Worm (Caenorhabditis elegans) whole organism, early embryonic: ENCODE data around the gene T26H5.8.

ENCODE experiments used
- B0310.2 ChIP-seq: sonication (generic microtip); optimal IDR thresholded peaks from 2 replicates; lab custom pipeline; 2016; ENCODE audit warnings: mild to moderate bottlenecking, missing genetic modification characterization, missing compliant biosample characterization
- F13C5.2 ChIP-seq: sonication (generic microtip); optimal IDR thresholded peaks from 2 replicates; lab custom pipeline; 2017; ENCODE audit warnings: mild to moderate bottlenecking, missing genetic modification characterization, inconsistent platforms, missing compliant biosample characterization
- aly-1 ChIP-seq: sonication (generic microtip); optimal IDR thresholded peaks from 2 replicates; lab custom pipeline; 2016; ENCODE audit warnings: missing genetic modification characterization, missing compliant biosample characterization
- ama-1 ChIP-seq: fragments of 150-350 bp; optimal IDR thresholded peaks from 2 replicates; lab custom pipeline; 2014
- ceh-13 ChIP-seq: fragments of 200-800 bp; sonication (Bioruptor generic); optimal IDR thresholded peaks from 2 replicates; lab custom pipeline; 2018; ENCODE audit warnings: mild to moderate bottlenecking, missing genetic modification characterization, missing compliant biosample characterization
- ceh-36 ChIP-seq: sonication (generic microtip); optimal IDR thresholded peaks from 2 replicates; lab custom pipeline; 2016; ENCODE audit warnings: missing genetic modification characterization, inconsistent platforms, missing compliant biosample characterization
- ets-7 ChIP-seq: sonication (generic microtip); optimal IDR thresholded peaks from 2 replicates; lab custom pipeline; 2016; ENCODE audit warnings: missing genotype, missing genetic modification characterization, missing compliant biosample characterization
- flt-1 ChIP-seq: fragments of 200-800 bp; sonication (Bioruptor generic); IDR thresholded peaks from 2 replicates; pipeline ENCODE4 v1.3.6; 2022; ENCODE audit warnings: missing genetic modification characterization, missing compliant biosample characterization
- hmbx-1 ChIP-seq: sonication (generic microtip); optimal IDR thresholded peaks from 2 replicates; lab custom pipeline; 2016; ENCODE audit warnings: mild to moderate bottlenecking, missing genetic modification characterization, missing compliant biosample characterization
- hmg-4 ChIP-seq: fragments of 200-800 bp; sonication (Bioruptor generic); optimal IDR thresholded peaks from 2 replicates; lab custom pipeline; 2018; ENCODE audit warnings: mild to moderate bottlenecking, missing genetic modification characterization, missing compliant biosample characterization
- hnd-1 ChIP-seq: sonication (generic microtip); optimal IDR thresholded peaks from 2 replicates; lab custom pipeline; 2016; ENCODE audit warnings: missing genetic modification characterization, missing compliant biosample characterization
- pes-1 ChIP-seq: fragments of 200-800 bp; sonication (Bioruptor generic); IDR thresholded peaks from 2 replicates; pipeline ENCODE4 v1.3.6; 2022; ENCODE audit warnings: missing genetic modification reagents, missing genetic modification characterization, missing compliant biosample characterization
- scrt-1 ChIP-seq: fragments of 200-800 bp; sonication (Bioruptor generic); IDR thresholded peaks from 2 replicates; pipeline ENCODE4 v1.3.6; 2022; ENCODE audit warnings: missing genetic modification characterization, missing compliant biosample characterization
- sea-1 ChIP-seq: fragments of 200-800 bp; sonication (Bioruptor generic); conservative IDR thresholded peaks from 2 replicates; pipeline ENCODE4 v1.3.6; 2022; ENCODE audit warnings: missing genetic modification characterization, missing compliant biosample characterization
- tbx-11 ChIP-seq: fragments of 200-800 bp; sonication (Bioruptor generic); IDR thresholded peaks from 2 replicates; pipeline ENCODE4 v1.3.6; 2022; ENCODE audit warnings: missing genetic modification characterization, missing compliant biosample characterization
- tbx-37 ChIP-seq: fragments of 200-800 bp; sonication (Bioruptor generic); conservative IDR thresholded peaks from 2 replicates; pipeline ENCODE4 v1.3.6; 2022; ENCODE audit warnings: missing genetic modification reagents, missing genetic modification characterization, missing compliant biosample characterization
- tra-4 ChIP-seq: sonication (generic microtip); optimal IDR thresholded peaks from 2 replicates; lab custom pipeline; 2017; ENCODE audit warnings: missing genetic modification characterization, missing compliant biosample characterization

The T26H5.8 gene

DNA sequence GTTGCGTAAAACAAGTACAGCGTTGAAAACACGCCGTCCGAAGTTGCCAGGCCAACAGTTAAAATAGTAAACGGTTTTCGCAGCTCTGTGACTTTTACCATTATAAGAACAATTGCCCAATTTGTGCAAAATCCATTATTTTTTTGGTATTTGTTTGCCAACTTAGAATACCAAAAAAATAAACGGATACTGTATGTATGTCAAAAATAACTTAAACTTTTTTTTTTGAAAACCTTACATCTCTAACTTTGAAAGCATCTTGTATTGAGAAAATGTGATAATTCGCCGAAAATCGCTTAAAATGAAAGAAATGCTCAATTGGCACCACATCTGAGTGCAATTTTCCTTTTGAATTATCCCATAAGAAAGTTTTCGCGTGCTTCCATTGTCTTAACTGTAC is 33.8 kb downstream of the T26H5.8 start, which contains the start of gene fbxa-199:
Gene fbxa-199 (minus strand): TSS at position 101 of the 400 bp plus-strand sequence.
- no peak for TF ChIP-seq hnd-1 (tag; lab: Kevin White, UChicago)
- no peak for TF ChIP-seq ama-1 (lab: Kevin White, UChicago)
- no peak for TF ChIP-seq ceh-36 (tag; lab: Kevin White, UChicago)
- TF ChIP-seq pes-1 = no peak
- no peak for TF ChIP-seq tbx-11
- no peak for TF ChIP-seq hmg-4 (GFP tag; lab: Kevin White, UChicago)
- TF ChIP-seq B0310.2 (tag; lab: Kevin White, UChicago) = no peak
- TF ChIP-seq flt-1 (GFP tag; lab: Robert Waterston, UW) = no peak

DNA sequence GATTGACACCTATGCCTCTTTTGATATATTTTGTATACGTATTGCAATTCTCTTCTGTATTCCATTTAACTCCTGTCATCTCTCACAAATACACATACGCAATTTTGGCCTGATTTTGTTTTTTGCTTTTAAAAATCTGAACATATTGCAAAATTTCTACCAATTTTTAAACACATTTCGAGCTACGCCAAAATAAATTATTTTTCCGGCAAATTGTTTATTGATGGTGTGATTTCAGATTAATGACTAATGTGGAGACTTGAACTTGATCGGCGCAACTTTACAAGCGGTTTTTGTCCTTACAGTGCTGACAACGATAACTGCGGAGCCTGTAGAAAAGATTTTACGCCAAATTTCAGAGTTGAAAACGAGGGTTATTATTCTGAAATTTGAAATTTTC is 35.4 kb downstream of the T26H5.8 start:
- no peak for TF ChIP-seq tra-4
- no peak for TF ChIP-seq flt-1 (GFP tag; lab: Robert Waterston, UW)
- TF ChIP-seq scrt-1 (GFP tag; lab: Robert Waterston, UW) = no peak

DNA sequence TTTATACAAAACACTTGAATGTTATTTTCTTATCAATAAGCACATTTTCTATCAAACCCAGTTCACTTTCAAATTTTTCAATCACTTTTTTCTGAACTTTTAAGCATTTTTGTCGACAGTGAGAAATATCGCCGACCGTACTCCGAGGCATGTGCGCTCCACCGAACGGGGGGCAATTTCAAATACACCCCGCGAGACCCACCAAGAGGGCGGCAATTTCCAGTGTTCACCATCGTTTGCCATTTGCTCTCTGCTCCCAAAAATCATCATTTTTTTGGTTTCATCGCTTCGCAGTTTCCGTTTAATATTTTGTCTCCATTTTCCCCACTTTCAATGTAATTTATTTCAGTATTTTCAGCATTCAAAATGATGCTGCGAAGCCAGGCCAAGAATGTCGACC is 37.2 kb downstream of the T26H5.8 start, which contains the start of gene cyb-3:
Gene cyb-3 (plus strand): TSS at position 350 of the 400 bp plus-strand sequence.
- TF ChIP-seq pes-1 (0 out of 2 replicates have a peak, but pooled peaks have one; percentile 37), ceh-36 (tag; lab: Kevin White, UChicago) (no peak), ama-1 (lab: Kevin White, UChicago) (no peak), F13C5.2 (no peak), tra-4 (no peak), sea-1 (GFP tag; lab: Robert Waterston, UW) (no peak)

DNA sequence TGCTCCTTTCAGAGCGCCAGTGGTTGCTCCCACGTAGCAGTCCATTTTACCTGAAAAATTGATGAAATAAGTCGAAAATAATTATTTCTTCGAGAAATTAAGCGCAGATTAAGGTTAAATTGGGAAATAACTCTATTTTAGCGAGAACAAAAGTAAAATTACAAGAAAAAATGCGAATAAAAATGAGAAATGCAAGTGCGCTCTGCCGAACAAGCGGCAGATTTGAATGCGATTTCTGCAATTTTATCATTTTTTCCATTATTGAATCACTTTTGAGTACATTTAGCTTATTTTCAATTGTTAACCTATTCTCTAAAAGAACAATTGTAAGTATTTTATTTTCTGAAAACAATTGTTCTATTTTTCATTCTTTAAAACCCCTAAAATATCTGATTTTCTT is 37.6 kb downstream of the T26H5.8 start, which contains the start of gene T06E6.1:
Gene T06E6.1 (minus strand): TSS at position 56 of the 400 bp plus-strand sequence.
- no peak for TF ChIP-seq aly-1
- no peak for TF ChIP-seq hnd-1 (tag; lab: Kevin White, UChicago)
- no peak for TF ChIP-seq F13C5.2
- TF ChIP-seq B0310.2 (tag; lab: Kevin White, UChicago) = no peak
- no peak for TF ChIP-seq tra-4
- no peak for TF ChIP-seq tbx-37 (GFP tag; lab: Robert Waterston, UW)
- TF ChIP-seq ceh-13 = no peak
- no peak for TF ChIP-seq hmbx-1 (tag; lab: Kevin White, UChicago)
- TF ChIP-seq ceh-36 (tag; lab: Kevin White, UChicago) = no peak
- TF ChIP-seq flt-1 (GFP tag; lab: Robert Waterston, UW) = no peak
- no peak for TF ChIP-seq ama-1 (lab: Kevin White, UChicago)
- no peak for TF ChIP-seq pes-1
- TF ChIP-seq hmg-4 (GFP tag; lab: Kevin White, UChicago) = no peak
- no peak for TF ChIP-seq scrt-1 (GFP tag; lab: Robert Waterston, UW)
- no peak for TF ChIP-seq sea-1 (GFP tag; lab: Robert Waterston, UW)
- TF ChIP-seq tbx-11 = no peak
- no peak for TF ChIP-seq ets-7

DNA sequence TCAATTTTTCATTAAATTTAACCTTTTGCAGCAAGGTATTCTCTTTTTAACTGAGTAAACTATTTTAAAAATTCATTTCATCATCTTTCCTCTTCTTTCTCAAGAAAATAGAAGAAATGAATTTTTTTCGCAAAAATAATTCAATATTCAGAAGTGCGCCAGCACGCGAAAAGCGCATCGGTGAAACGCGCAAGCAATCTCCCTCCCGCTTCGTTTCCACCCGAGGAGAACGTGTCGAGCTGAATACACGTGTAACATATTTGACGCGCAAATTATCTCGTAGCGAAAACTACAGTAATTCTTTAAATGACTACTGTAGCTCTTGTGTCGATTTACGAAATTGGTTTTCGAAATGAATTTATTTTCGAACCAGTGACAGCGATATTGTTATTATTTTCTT is 40.5 kb downstream of the T26H5.8 start:
- TF ChIP-seq flt-1 (GFP tag; lab: Robert Waterston, UW) (no peak), hmbx-1 (tag; lab: Kevin White, UChicago) (no peak), F13C5.2 (no peak), hnd-1 (tag; lab: Kevin White, UChicago) (no peak), ceh-13 (no peak), aly-1 (no peak), B0310.2 (tag; lab: Kevin White, UChicago) (no peak)

DNA sequence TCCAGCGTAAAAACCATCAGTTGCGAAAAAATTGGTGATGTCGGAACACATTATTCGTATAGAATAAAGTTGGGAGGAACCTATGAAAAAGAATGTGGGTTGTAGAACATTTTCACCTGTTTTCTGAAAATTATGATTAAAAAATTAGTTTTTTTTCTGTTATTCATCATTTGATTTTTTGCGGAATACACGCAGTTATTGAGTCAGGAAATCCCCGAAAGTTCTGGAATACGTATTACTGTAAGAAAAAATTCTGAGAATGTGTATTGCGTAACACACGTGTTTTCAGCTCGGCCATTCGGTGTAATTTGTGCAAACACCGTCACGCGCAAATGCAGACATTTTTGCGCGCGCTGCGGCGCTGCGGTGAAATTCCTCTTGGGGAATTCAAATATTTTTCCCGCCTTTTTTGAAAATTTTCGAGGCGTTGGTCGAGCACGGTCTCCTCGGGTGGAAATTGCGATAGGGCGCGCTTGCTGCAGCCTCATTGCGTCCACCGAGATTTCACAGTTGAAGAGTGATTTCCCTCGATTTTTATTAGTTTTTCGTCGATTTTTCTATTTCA is 43.6 kb downstream of the T26H5.8 start, which contains the start of gene srh-170:
Gene srh-170 (minus strand): TSS at position 51 of the 565 bp plus-strand sequence.
- 0 out of 2 replicates have a peak, but pooled peaks have one; percentile 29 for TF ChIP-seq scrt-1 (GFP tag; lab: Robert Waterston, UW)
- TF ChIP-seq sea-1 (GFP tag; lab: Robert Waterston, UW) = no peak
- TF ChIP-seq pes-1 = peak; percentile 15; the same call in 1 of the 2 replicates

DNA sequence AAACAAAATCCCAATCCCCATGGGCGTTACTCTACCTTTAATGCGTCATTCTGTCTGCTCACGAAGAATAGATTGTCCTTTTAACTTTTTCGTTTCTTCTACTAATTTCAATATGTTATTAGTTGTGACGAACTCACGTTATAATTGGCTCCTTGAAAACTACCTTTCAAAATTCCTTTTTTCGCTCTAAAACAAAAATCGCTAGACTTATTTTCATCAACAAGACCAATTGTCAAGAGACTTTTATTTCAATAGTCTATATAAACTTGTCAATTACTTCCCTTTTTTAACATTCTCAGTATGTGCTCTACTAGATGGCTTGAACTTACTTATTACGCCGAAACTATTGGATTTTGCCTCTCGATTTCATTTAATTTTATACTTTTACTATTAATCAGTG is 47.8 kb downstream of the T26H5.8 start, which contains the start of gene str-102:
Gene str-102 (plus strand): TSS at position 301 of the 400 bp plus-strand sequence.
- TF ChIP-seq ceh-13 (no peak), scrt-1 (GFP tag; lab: Robert Waterston, UW) (no peak), B0310.2 (tag; lab: Kevin White, UChicago) (no peak), tra-4 (no peak), ets-7 (no peak)

DNA sequence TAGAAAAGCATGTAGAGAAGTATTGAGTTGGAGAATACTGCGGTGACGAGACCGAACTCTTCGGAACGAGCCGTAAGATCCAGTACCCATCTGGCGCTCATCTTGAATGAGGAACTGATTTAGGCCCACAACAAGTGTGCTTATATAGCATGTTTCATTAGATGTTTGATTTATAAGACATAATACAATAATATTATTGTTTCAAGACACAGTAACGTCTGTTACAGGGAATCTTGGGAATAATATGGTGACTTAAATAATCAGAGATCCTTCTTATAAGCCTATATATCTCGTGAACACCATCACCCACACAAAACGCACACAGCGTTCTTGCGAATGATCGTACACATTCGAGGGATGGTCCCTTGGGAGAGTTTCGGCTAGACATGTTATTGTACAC is 48.8 kb downstream of the T26H5.8 start, which contains the start of gene str-88:
Gene str-88 (minus strand): TSS at position 101 of the 400 bp plus-strand sequence.
- TF ChIP-seq sea-1 (GFP tag; lab: Robert Waterston, UW) (no peak), ets-7 (no peak), tra-4 (no peak), hmbx-1 (tag; lab: Kevin White, UChicago) (no peak), scrt-1 (GFP tag; lab: Robert Waterston, UW) (no peak), F13C5.2 (no peak), ceh-36 (tag; lab: Kevin White, UChicago) (no peak), pes-1 (no peak), hnd-1 (tag; lab: Kevin White, UChicago) (no peak), hmg-4 (GFP tag; lab: Kevin White, UChicago) (no peak), flt-1 (GFP tag; lab: Robert Waterston, UW) (no peak), tbx-11 (no peak), aly-1 (no peak), B0310.2 (tag; lab: Kevin White, UChicago) (no peak), ceh-13 (no peak)
